Worm (Caenorhabditis elegans) whole organism, late embryonic: ENCODE measurements around the gene ctf-18.

Experiments used
- F13H6.1 ChIP-seq: sonication (generic microtip); optimal IDR thresholded peaks from 2 replicates; lab custom pipeline; 2016; ENCODE audit warnings: missing genetic modification characterization, missing compliant biosample characterization
- hlh-30 ChIP-seq: sonication (generic microtip); optimal IDR thresholded peaks from 2 replicates; lab custom pipeline; 2017; ENCODE audit warnings: antibody characterized with exemption, missing genetic modification characterization, missing compliant biosample characterization; ENCODE audit not compliant: insufficient read depth
- pag-3 ChIP-seq: sonication (generic microtip); optimal IDR thresholded peaks from 2 replicates; lab custom pipeline; 2016; ENCODE audit warnings: missing compliant biosample characterization, missing genetic modification characterization, borderline replicate concordance
- rnt-1 ChIP-seq: sonication (generic microtip); optimal IDR thresholded peaks from 2 replicates; lab custom pipeline; 2016; ENCODE audit warnings: missing genetic modification characterization, missing compliant biosample characterization

DNA sequence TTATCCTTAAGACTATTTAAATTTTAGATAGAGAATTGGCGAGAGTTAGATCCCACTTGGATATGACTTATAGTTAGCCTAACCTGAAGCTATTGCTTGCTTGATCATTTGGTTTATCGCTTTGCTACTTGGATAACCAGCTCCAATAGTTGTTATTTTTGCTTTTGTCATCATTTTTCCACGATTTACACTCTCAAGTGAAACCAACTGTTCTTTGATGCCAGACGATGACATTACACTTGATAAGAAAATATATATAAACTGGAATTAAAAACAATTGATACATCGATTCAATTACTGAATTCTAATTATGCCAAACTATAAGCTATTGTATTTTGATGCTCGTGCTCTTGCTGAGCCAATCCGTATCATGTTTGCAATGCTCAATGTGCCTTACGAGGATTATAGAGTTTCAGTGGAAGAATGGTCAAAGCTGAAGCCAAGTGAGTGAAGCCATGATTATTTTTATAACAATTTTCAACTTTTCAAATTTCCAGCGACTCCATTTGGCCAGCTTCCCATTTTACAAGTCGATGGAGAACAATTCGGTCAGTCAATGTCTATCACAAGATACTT, 15.6 kb upstream of the ctf-18 start, which contains the start of the genes gst-2, gst-4 and dhs-12:
- no peak for TF ChIP-seq hlh-30 (tag; lab: Kevin White, UChicago)
- TF ChIP-seq rnt-1, result no peak
- no peak for TF ChIP-seq pag-3
- TF ChIP-seq F13H6.1, result no peak
